Worm (Caenorhabditis elegans): ENCODE data around the gene Y53F4B.36.

- TF ChIP-seq ama-1 (optimal IDR thresholded peaks at IDR 0.05) = no peak
- no peak for TF ChIP-seq flt-1 (GFP tag; IDR thresholded peaks at IDR 0.05)
- no peak for TF ChIP-seq tbx-37 (GFP tag; conservative IDR thresholded peaks at IDR 0.05)
- no peak for TF ChIP-seq scrt-1 (GFP tag; IDR thresholded peaks at IDR 0.05)
- TF ChIP-seq tbx-11 (GFP tag; IDR thresholded peaks at IDR 0.05) = no peak
- no peak for TF ChIP-seq pes-1 (GFP tag; IDR thresholded peaks at IDR 0.05)
- no peak for TF ChIP-seq sea-1 (GFP tag; conservative IDR thresholded peaks at IDR 0.05)
- no peak for TF ChIP-seq B0310.2 (tag; optimal IDR thresholded peaks at IDR 0.05)
- TF ChIP-seq hmg-4 (GFP tag; optimal IDR thresholded peaks at IDR 0.05) = no peak
- no peak for TF ChIP-seq ceh-36 (tag; optimal IDR thresholded peaks at IDR 0.05)
- no peak for TF ChIP-seq tra-4 (tag; optimal IDR thresholded peaks at IDR 0.05)
- TF ChIP-seq F13C5.2 (tag; optimal IDR thresholded peaks at IDR 0.05) = no peak
- no peak for TF ChIP-seq hmbx-1 (tag; optimal IDR thresholded peaks at IDR 0.05)
These were observed 2.6 kb upstream of the Y53F4B.36 start for ce11 chrII:15173174-15173573.
